Comparison of ENCODE assay signal across 2 worm cellular contexts in the genomic region with DNA sequence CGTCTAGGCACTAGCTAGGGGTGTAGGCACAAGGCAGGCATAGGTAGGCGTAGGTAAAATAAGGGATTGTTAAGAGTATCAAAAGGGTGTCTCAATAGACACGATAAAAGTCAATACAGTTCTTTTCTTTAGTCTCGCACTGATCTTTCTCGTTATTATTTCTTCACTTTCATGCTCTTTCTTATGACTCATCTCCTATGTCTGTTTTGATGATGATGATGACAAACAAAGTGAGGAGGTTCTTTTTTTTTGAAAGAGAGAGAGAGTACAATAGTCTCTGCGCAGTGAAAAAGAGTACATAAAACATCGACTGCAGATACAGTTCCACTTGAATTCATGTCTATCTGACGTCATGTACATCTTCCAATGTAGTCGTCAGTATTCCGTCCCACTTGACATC.
TF ChIP-seq lines count a peak whose summit lies in the region.

No protein-coding gene starts in this region.

TF ChIP-seq in whole organism, L3 larva, 47 proteins besides CTCF, POLR2A, EP300 and RAD21:
- TF ChIP-seq pha-4 (tag; optimal IDR thresholded peaks at IDR 0.05; lab: Kevin White, UChicago) (peak; percentile 82), nhr-11 (tag; optimal IDR thresholded peaks at IDR 0.05; lab: Kevin White, UChicago) (no peak)

TF ChIP-seq in whole organism, L4 larva, 104 proteins besides CTCF, POLR2A, EP300 and RAD21:
- TF ChIP-seq nhr-10 (tag; optimal IDR thresholded peaks at IDR 0.05; lab: Kevin White, UChicago) (no peak), nhr-6 (tag; optimal IDR thresholded peaks at IDR 0.05; lab: Kevin White, UChicago) (peak; percentile 32), lin-13 (GFP tag; optimal IDR thresholded peaks at IDR 0.05; lab: Kevin White, UChicago) (no peak), F26F4.8 (GFP tag; conservative IDR thresholded peaks at IDR 0.05; lab: Robert Waterston, UW) (no peak), aha-1 (tag; lab: Kevin White, UChicago) (peak; percentile 77), dve-1 (tag; optimal IDR thresholded peaks at IDR 0.05; lab: Kevin White, UChicago; ENCODE audit: insufficient read depth) (peak; percentile 15), F10B5.3 (tag; optimal IDR thresholded peaks at IDR 0.05; lab: Kevin White, UChicago) (no peak), ztf-11 (tag; optimal IDR thresholded peaks at IDR 0.05; lab: Kevin White, UChicago) (no peak), dpl-1 (GFP tag; optimal IDR thresholded peaks at IDR 0.05; lab: Kevin White, UChicago) (no peak), ceh-32 (tag; optimal IDR thresholded peaks at IDR 0.05; lab: Kevin White, UChicago; ENCODE audit: poor library complexity) (no peak), snpc-1.2 (GFP tag; IDR thresholded peaks at IDR 0.05; lab: Robert Waterston, UW) (no peak), pha-4 (GFP tag; IDR thresholded peaks at IDR 0.05; lab: Robert Waterston, UW) (no peak), pha-4 (tag; optimal IDR thresholded peaks at IDR 0.05; lab: Kevin White, UChicago) (peak; percentile 33), hlh-30 (tag; optimal IDR thresholded peaks at IDR 0.05; lab: Kevin White, UChicago; ENCODE audit: insufficient read depth) (no peak), lin-1 (GFP tag; IDR thresholded peaks at IDR 0.05; lab: Robert Waterston, UW) (no peak), lir-3 (tag; optimal IDR thresholded peaks at IDR 0.05; lab: Kevin White, UChicago) (no peak), skn-1 (tag; optimal IDR thresholded peaks at IDR 0.05; lab: Kevin White, UChicago) (no peak)
